Worm (Caenorhabditis elegans) whole organism, midembryonic: ENCODE data around the gene rpb-11.

ENCODE experiments used
- T22C8.4 ChIP-seq: fragments of 200-800 bp; sonication (Bioruptor generic); IDR thresholded peaks from 2 replicates; pipeline ENCODE4 v1.3.6; 2022; ENCODE audit warnings: missing genetic modification characterization, missing compliant biosample characterization
- cog-1 ChIP-seq: sonication (generic microtip); optimal IDR thresholded peaks from 2 replicates; lab custom pipeline; 2016; ENCODE audit warnings: missing genetic modification characterization, missing compliant biosample characterization
- flt-1 ChIP-seq: fragments of 200-800 bp; sonication (Bioruptor generic); IDR thresholded peaks from 2 replicates; pipeline ENCODE4 v1.3.6; 2022; ENCODE audit warnings: missing genetic modification characterization, missing compliant biosample characterization
- klf-2 ChIP-seq: fragments of 200-800 bp; sonication (Bioruptor generic); conservative IDR thresholded peaks from 2 replicates; pipeline ENCODE4 v1.3.6; 2022; ENCODE audit warnings: missing genetic modification reagents, missing genetic modification characterization, missing compliant biosample characterization
- med-1 ChIP-seq: sonication (generic microtip); optimal IDR thresholded peaks from 2 replicates; lab custom pipeline; 2017; ENCODE audit warnings: missing genetic modification characterization, mild to moderate bottlenecking, missing compliant biosample characterization, antibody characterized with exemption, missing genetic modification reagents; ENCODE audit not compliant: insufficient read depth
- ref-1 ChIP-seq: fragments of 200-800 bp; sonication (Bioruptor generic); conservative IDR thresholded peaks from 2 replicates; pipeline ENCODE4 v1.3.6; 2022; ENCODE audit warnings: missing genetic modification reagents, missing genetic modification characterization, missing compliant biosample characterization
- tab-1 ChIP-seq: fragments of 200-800 bp; sonication (Bioruptor generic); IDR thresholded peaks from 2 replicates; pipeline ENCODE4 v1.3.6; 2022; ENCODE audit warnings: missing genetic modification characterization, missing compliant biosample characterization
- ztf-23 ChIP-seq: fragments of 200-800 bp; sonication (Bioruptor generic); IDR thresholded peaks from 2 replicates; pipeline ENCODE4 v1.3.6; 2022; ENCODE audit warnings: missing genetic modification reagents, missing genetic modification characterization, missing compliant biosample characterization
- ztf-29 ChIP-seq: fragments of 200-800 bp; sonication (Bioruptor generic); IDR thresholded peaks from 2 replicates; pipeline ENCODE4 v1.3.6; 2022; ENCODE audit warnings: missing genetic modification reagents, missing genetic modification characterization, missing compliant biosample characterization

rpb-11 gene

ce11 chrII:14096814-14097213, 36.9 kb downstream of the rpb-11 start:
- no peak for TF ChIP-seq T22C8.4 (GFP tag; lab: Robert Waterston, UW)
- TF ChIP-seq tab-1 (GFP tag; lab: Robert Waterston, UW) = no peak
- peak; percentile 3; the same call in 1 of the 2 replicates for TF ChIP-seq ztf-23 (GFP tag; lab: Robert Waterston, UW)
- TF ChIP-seq flt-1 (GFP tag; lab: Robert Waterston, UW) = 0 out of 2 replicates have a peak, but pooled peaks have one; percentile 7
- no peak for TF ChIP-seq cog-1 (tag; lab: Kevin White, UChicago)
- no peak for TF ChIP-seq ref-1 (GFP tag; lab: Robert Waterston, UW)
- no peak for TF ChIP-seq ztf-29 (GFP tag; lab: Robert Waterston, UW)
- TF ChIP-seq klf-2 (GFP tag; lab: Robert Waterston, UW) = no peak

DNA sequence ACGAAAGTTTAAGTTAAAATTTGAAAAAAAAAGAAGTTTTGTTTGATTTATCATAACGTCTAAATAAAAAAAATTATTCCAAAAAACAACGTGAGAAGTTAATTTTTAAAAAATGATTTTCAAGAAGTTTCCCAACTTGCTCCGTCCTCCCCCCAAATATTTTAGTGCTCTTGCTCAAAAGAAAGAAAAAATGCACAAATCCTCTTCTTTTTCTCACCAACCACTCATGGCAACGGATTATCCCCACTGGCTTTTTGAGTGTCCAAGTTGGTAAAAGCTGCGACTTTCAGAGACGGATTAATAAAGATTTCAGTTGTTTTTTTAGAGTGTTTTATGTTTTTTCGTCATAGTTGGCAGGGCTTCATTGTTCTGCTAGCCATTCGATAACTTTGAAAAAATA, 37.6 kb downstream of the rpb-11 start, which contains the start of gene Y39G8C.2:
TSS of gene Y39G8C.2 (minus strand) at position 101 of the 400 bp plus-strand sequence.
- TF ChIP-seq ztf-29 (GFP tag; lab: Robert Waterston, UW) = no peak

- TF ChIP-seq T22C8.4 (GFP tag; lab: Robert Waterston, UW) = no peak
- no peak for TF ChIP-seq ztf-23 (GFP tag; lab: Robert Waterston, UW)
- TF ChIP-seq med-1 (GFP tag; lab: Kevin White, UChicago) = no peak
- no peak for TF ChIP-seq klf-2 (GFP tag; lab: Robert Waterston, UW)
Measured at ce11 chrII:14098348-14098747, 38.5 kb downstream of the rpb-11 start.

DNA sequence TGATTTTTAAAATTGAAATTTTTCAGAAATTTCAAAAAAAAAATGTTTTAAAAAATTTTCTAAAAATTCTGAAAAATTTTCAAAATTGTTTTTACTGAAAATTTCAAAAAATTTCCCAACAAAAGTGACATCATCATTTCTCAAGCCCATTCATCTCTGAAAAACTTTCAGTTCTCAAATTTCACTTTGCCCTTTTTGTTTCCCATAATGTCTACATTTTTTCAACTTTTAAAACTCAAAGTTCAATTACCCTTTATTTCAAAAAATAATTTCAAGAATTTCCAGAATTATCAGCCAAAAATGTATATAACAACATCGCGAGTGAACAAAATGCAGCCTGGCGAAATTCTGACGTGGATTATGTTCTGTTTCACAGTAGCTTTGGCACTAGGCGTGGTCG, 41.1 kb downstream of the rpb-11 start, which contains the start of gene bkip-1:
TSS of gene bkip-1 (plus strand) at position 301 of the 400 bp plus-strand sequence.
- no peak for TF ChIP-seq ref-1 (GFP tag; lab: Robert Waterston, UW)
- TF ChIP-seq tab-1 (GFP tag; lab: Robert Waterston, UW) = no peak
- TF ChIP-seq T22C8.4 (GFP tag; lab: Robert Waterston, UW) = no peak
- TF ChIP-seq med-1 (GFP tag; lab: Kevin White, UChicago) = no peak
- TF ChIP-seq cog-1 (tag; lab: Kevin White, UChicago) = no peak
- TF ChIP-seq flt-1 (GFP tag; lab: Robert Waterston, UW) = no peak
- TF ChIP-seq ztf-29 (GFP tag; lab: Robert Waterston, UW) = no peak
- no peak for TF ChIP-seq klf-2 (GFP tag; lab: Robert Waterston, UW)
- no peak for TF ChIP-seq ztf-23 (GFP tag; lab: Robert Waterston, UW)

- no peak for TF ChIP-seq ref-1 (GFP tag; lab: Robert Waterston, UW)
- no peak for TF ChIP-seq cog-1 (tag; lab: Kevin White, UChicago)
- TF ChIP-seq T22C8.4 (GFP tag; lab: Robert Waterston, UW) = no peak
- TF ChIP-seq flt-1 (GFP tag; lab: Robert Waterston, UW) = no peak
- no peak for TF ChIP-seq ztf-29 (GFP tag; lab: Robert Waterston, UW)
- TF ChIP-seq ztf-23 (GFP tag; lab: Robert Waterston, UW) = no peak
- no peak for TF ChIP-seq klf-2 (GFP tag; lab: Robert Waterston, UW)
- TF ChIP-seq med-1 (GFP tag; lab: Kevin White, UChicago) = no peak
- TF ChIP-seq tab-1 (GFP tag; lab: Robert Waterston, UW) = no peak
Measured at ce11 chrII:14102112-14102511, 42.2 kb downstream of the rpb-11 start.

- no peak for TF ChIP-seq tab-1 (GFP tag; lab: Robert Waterston, UW)
Measured at ce11 chrII:14104470-14104869, 44.6 kb downstream of the rpb-11 start, which contains the start of gene gur-4. Gene gur-4 (plus strand): TSS chrII:14104770.

DNA sequence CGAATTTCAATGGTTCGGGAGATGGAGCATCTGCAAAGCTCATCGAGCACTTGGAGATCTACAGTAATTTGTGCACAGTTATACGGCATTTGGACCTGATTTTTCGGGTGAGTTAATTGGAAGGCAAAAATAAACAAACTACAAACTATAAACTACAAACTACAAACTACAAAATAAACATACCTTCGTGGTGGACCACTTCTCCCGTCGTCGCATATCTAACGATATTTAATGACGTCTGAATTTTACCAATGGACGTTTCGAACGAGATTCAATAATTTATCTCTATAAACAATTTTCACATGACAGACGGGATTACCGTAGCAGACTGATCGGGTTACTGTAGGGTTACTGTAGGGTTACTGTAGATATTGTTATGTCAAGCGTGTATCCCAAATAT, 46.3 kb downstream of the rpb-11 start:
- TF ChIP-seq flt-1 (GFP tag; lab: Robert Waterston, UW) (no peak), med-1 (GFP tag; lab: Kevin White, UChicago) (no peak), klf-2 (GFP tag; lab: Robert Waterston, UW) (no peak), T22C8.4 (GFP tag; lab: Robert Waterston, UW) (no peak), cog-1 (tag; lab: Kevin White, UChicago) (no peak)

ce11 chrII:14109184-14109664, 49.3 kb downstream of the rpb-11 start, which contains the start of gene cpg-7:
Gene cpg-7 (minus strand): TSS chrII:14109234.
- TF ChIP-seq flt-1 (GFP tag; lab: Robert Waterston, UW) = no peak
- no peak for TF ChIP-seq T22C8.4 (GFP tag; lab: Robert Waterston, UW)
- no peak for TF ChIP-seq klf-2 (GFP tag; lab: Robert Waterston, UW)
- no peak for TF ChIP-seq ref-1 (GFP tag; lab: Robert Waterston, UW)
- no peak for TF ChIP-seq cog-1 (tag; lab: Kevin White, UChicago)
- TF ChIP-seq tab-1 (GFP tag; lab: Robert Waterston, UW) = no peak
- no peak for TF ChIP-seq med-1 (GFP tag; lab: Kevin White, UChicago)
- no peak for TF ChIP-seq ztf-23 (GFP tag; lab: Robert Waterston, UW)
- no peak for TF ChIP-seq ztf-29 (GFP tag; lab: Robert Waterston, UW)
